Worm (Caenorhabditis elegans) whole organism, young adult: Measurements from ENCODE around the gene R02F11.2.

Experiments
- B0019.2 ChIP-seq: fragments of 200-800 bp; sonication (Bioruptor generic); conservative IDR thresholded peaks from 2 replicates; pipeline ENCODE4 v1.3.6; 2022; ENCODE audit warnings: missing genetic modification reagents, missing genetic modification characterization, missing compliant biosample characterization
- B0336.3 ChIP-seq: fragments of 200-800 bp; sonication (Bioruptor generic); IDR thresholded peaks from 2 replicates; pipeline ENCODE4 v1.3.6; 2022; ENCODE audit warnings: missing genetic modification characterization, missing compliant biosample characterization
- F39B2.1 ChIP-seq: fragments of 200-800 bp; sonication (Bioruptor generic); IDR thresholded peaks from 2 replicates; pipeline ENCODE4 v1.3.6; 2022; ENCODE audit warnings: missing genetic modification reagents, missing genetic modification characterization, missing compliant biosample characterization
- ama-1 ChIP-seq, 3 experiments: fragments of 150-350 bp in 1 of 3; sonication (generic microtip) in 2 of 3; optimal IDR thresholded peaks; 2 replicates each; lab custom pipeline; 2014 to 2018; ENCODE audit warnings: missing biosample characterization in 2 of 3, missing genetic modification characterization in 2 of 3, missing genetic modification reagents in 2 of 3
- aptf-2 ChIP-seq: fragments of 200-800 bp; sonication (Bioruptor generic); conservative IDR thresholded peaks from 2 replicates; pipeline ENCODE4 v1.3.6; 2022; ENCODE audit warnings: missing genetic modification reagents, missing genetic modification characterization, missing compliant biosample characterization
- aptf-3 ChIP-seq: fragments of 200-800 bp; sonication (Bioruptor generic); IDR thresholded peaks from 2 replicates; pipeline ENCODE4 v1.3.6; 2022; ENCODE audit warnings: missing genetic modification characterization, missing compliant biosample characterization
- attf-5 ChIP-seq: fragments of 200-800 bp; sonication (Bioruptor generic); optimal IDR thresholded peaks from 2 replicates; lab custom pipeline; 2018; ENCODE audit warnings: mild to moderate bottlenecking, missing genetic modification characterization, missing compliant biosample characterization
- ceh-40 ChIP-seq: fragments of 200-800 bp; sonication (Bioruptor generic); IDR thresholded peaks from 2 replicates; pipeline ENCODE4 v1.3.6; 2022; ENCODE audit warnings: missing genetic modification characterization, missing compliant biosample characterization
- ceh-79 ChIP-seq: sonication (generic microtip); optimal IDR thresholded peaks from 2 replicates; lab custom pipeline; 2017; ENCODE audit warnings: mild to moderate bottlenecking, missing genetic modification characterization, missing compliant biosample characterization
- dpl-1 ChIP-seq: fragments of 150-350 bp; optimal IDR thresholded peaks from 2 replicates; lab custom pipeline; 2014; ENCODE audit warnings: missing biosample characterization, missing genetic modification reagents, missing genetic modification characterization
- efl-1 ChIP-seq: fragments of 150-350 bp; optimal IDR thresholded peaks from 2 replicates; lab custom pipeline; 2014; ENCODE audit warnings: missing biosample characterization, missing genetic modification reagents, missing genetic modification characterization
- egl-44 ChIP-seq: fragments of 200-800 bp; sonication (Bioruptor generic); IDR thresholded peaks from 2 replicates; pipeline ENCODE4 v1.3.6; 2022; ENCODE audit warnings: missing genetic modification reagents, missing genetic modification characterization, missing compliant biosample characterization
- gei-17 ChIP-seq: fragments of 200-800 bp; sonication (Bioruptor generic); optimal IDR thresholded peaks from 2 replicates; lab custom pipeline; 2018; ENCODE audit warnings: mild to moderate bottlenecking, missing genetic modification characterization, missing compliant biosample characterization
- him-1 ChIP-seq: sonication (generic microtip); optimal IDR thresholded peaks from 2 replicates; lab custom pipeline; 2016; ENCODE audit warnings: missing genotype, missing genetic modification reagents, missing genetic modification characterization, missing compliant biosample characterization
- hmg-1.2 ChIP-seq: fragments of 200-800 bp; sonication (Bioruptor generic); IDR thresholded peaks from 2 replicates; pipeline ENCODE4 v1.3.6; 2022; ENCODE audit warnings: missing genetic modification reagents, missing genetic modification characterization, missing compliant biosample characterization
- lag-1 ChIP-seq: fragments of 200-800 bp; sonication (Bioruptor generic); IDR thresholded peaks from 2 replicates; pipeline ENCODE4 v1.3.6; 2022; ENCODE audit warnings: missing genetic modification reagents, missing genetic modification characterization, missing compliant biosample characterization
- lin-26 ChIP-seq: fragments of 200-800 bp; sonication (Bioruptor generic); IDR thresholded peaks from 2 replicates; pipeline ENCODE4 v1.3.6; 2022; ENCODE audit warnings: missing genetic modification reagents, missing genetic modification characterization, missing compliant biosample characterization
- lin-35 ChIP-seq, 3 experiments: fragments of 150-350 bp in 2 of 3; sonication (generic microtip) in 1 of 3; optimal IDR thresholded peaks; 2 replicates each; lab custom pipeline; 2014 to 2018; ENCODE audit warnings: missing biosample characterization in 3 of 3, missing genetic modification characterization in 3 of 3, missing genetic modification reagents in 3 of 3
- lin-40 ChIP-seq: sonication (generic microtip); optimal IDR thresholded peaks from 2 replicates; lab custom pipeline; 2016; ENCODE audit warnings: missing genetic modification characterization, mild to moderate bottlenecking, missing compliant biosample characterization, missing genotype, missing genetic modification reagents
- lin-54 ChIP-seq: fragments of 200-800 bp; sonication (Bioruptor generic); optimal IDR thresholded peaks from 2 replicates; lab custom pipeline; 2018; ENCODE audit warnings: mild to moderate bottlenecking, missing genetic modification characterization, missing compliant biosample characterization
- lsl-1 ChIP-seq: fragments of 200-800 bp; sonication (Bioruptor generic); optimal IDR thresholded peaks from 2 replicates; lab custom pipeline; 2018; ENCODE audit warnings: mild to moderate bottlenecking, missing genetic modification characterization, moderate library complexity, missing compliant biosample characterization
- madf-8 ChIP-seq: fragments of 200-800 bp; sonication (Bioruptor generic); conservative IDR thresholded peaks from 2 replicates; pipeline ENCODE4 v1.3.6; 2022; ENCODE audit warnings: missing genetic modification reagents, missing genetic modification characterization, missing compliant biosample characterization
- rcor-1 ChIP-seq: fragments of 200-800 bp; sonication (Bioruptor generic); IDR thresholded peaks from 2 replicates; pipeline ENCODE4 v1.3.6; 2022; ENCODE audit warnings: missing genetic modification reagents, missing genetic modification characterization, missing compliant biosample characterization
- snpc-1.3 ChIP-seq: sonication (generic microtip); optimal IDR thresholded peaks from 2 replicates; lab custom pipeline; 2017; ENCODE audit warnings: missing genetic modification characterization, mild to moderate bottlenecking, missing compliant biosample characterization, antibody characterized with exemption, moderate library complexity, missing genotype, missing genetic modification reagents; ENCODE audit not compliant: insufficient read depth
- tbx-9 ChIP-seq: sonication (generic microtip); optimal IDR thresholded peaks from 2 replicates; lab custom pipeline; 2016; ENCODE audit warnings: borderline replicate concordance, missing genetic modification characterization, inconsistent platforms, missing compliant biosample characterization
- ztf-25 ChIP-seq: fragments of 200-800 bp; sonication (Bioruptor generic); IDR thresholded peaks from 2 replicates; pipeline ENCODE4 v1.3.6; 2022; ENCODE audit warnings: missing genetic modification reagents, missing genetic modification characterization, missing compliant biosample characterization
- ztf-28 ChIP-seq: fragments of 200-800 bp; sonication (Bioruptor generic); IDR thresholded peaks from 2 replicates; pipeline ENCODE4 v1.3.6; 2022; ENCODE audit warnings: missing genetic modification reagents, missing genetic modification characterization, missing compliant biosample characterization

The R02F11.2 gene

ce11 chrV:4844591-4844990 lies 50.2 kb downstream of the R02F11.2 start, which contains the start of gene abhd-5.2 (continued):
- TF ChIP-seq lin-26, result no peak
- TF ChIP-seq lsl-1, result no peak
- TF ChIP-seq lin-40, result peak; percentile 8
- TF ChIP-seq aptf-3 (GFP tag; lab: Robert Waterston, UW), result no peak
- no peak for TF ChIP-seq madf-8 (GFP tag; lab: Robert Waterston, UW)
- no peak for TF ChIP-seq ceh-79
- TF ChIP-seq F39B2.1, result no peak
- TF ChIP-seq gei-17 (GFP tag; lab: Kevin White, UChicago), result no peak
- peak; percentile 67 for TF ChIP-seq attf-5 (GFP tag; lab: Kevin White, UChicago)
- TF ChIP-seq B0336.3 (GFP tag; lab: Robert Waterston, UW), result no peak
- TF ChIP-seq B0019.2 (GFP tag; lab: Robert Waterston, UW), result no peak
- no peak for TF ChIP-seq ama-1 (optimal IDR thresholded peaks at IDR 0.05; lab: Kevin White, UChicago)
- no peak for TF ChIP-seq ama-1 (GFP tag; optimal IDR thresholded peaks at IDR 0.05; lab: Kevin White, UChicago)
- TF ChIP-seq lin-54 (GFP tag; lab: Kevin White, UChicago), result peak; percentile 14
- TF ChIP-seq egl-44, result no peak
- no peak for TF ChIP-seq ztf-28 (GFP tag; lab: Robert Waterston, UW)
- TF ChIP-seq, all 124 proteins: peak for 9

DNA sequence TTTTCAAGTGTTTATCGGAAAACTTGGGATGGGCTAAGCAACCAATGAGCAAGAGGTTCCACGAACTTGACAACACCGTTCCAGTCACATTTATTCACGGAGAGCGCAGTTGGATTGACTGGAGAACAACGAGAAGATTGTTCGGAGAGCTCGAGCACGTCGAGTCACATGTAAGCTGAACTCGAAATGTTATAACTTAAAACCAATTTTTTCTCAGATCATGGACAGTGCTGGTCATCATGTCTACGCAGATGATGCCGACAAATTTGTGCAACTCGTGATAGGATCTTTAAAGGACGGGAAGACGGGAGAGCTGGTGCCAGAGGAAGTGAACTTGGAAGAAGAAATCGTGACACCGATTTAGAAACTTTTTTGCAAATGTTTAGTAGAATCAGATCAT lies 52.1 kb downstream of the R02F11.2 start:
- no peak for TF ChIP-seq ceh-40 (GFP tag; lab: Robert Waterston, UW)
- TF ChIP-seq lin-35 (GFP tag; optimal IDR thresholded peaks at IDR 0.05; lab: Kevin White, UChicago), result no peak
- TF ChIP-seq aptf-2 (GFP tag; lab: Robert Waterston, UW), result no peak
- TF ChIP-seq him-1 (tag; lab: Kevin White, UChicago), result no peak
- no peak for TF ChIP-seq efl-1
- no peak for TF ChIP-seq rcor-1
- no peak for TF ChIP-seq dpl-1 (GFP tag; lab: Kevin White, UChicago)
- TF ChIP-seq lag-1, result no peak
- TF ChIP-seq tbx-9, result no peak
- no peak for TF ChIP-seq hmg-1.2 (GFP tag; lab: Robert Waterston, UW)
- no peak for TF ChIP-seq snpc-1.3 (tag; lab: Kevin White, UChicago)
- TF ChIP-seq ztf-25 (GFP tag; lab: Robert Waterston, UW), result no peak
- TF ChIP-seq, all 124 proteins: peak for 0
